Fruit fly (Drosophila melanogaster) whole organism, embryonic: ENCODE results near the gene Spn88Eb.

Experiments used
- ATbp ChIP-seq: fragments of 200-800 bp; sonication (Bioruptor generic); optimal IDR thresholded peaks from 2 replicates; lab custom pipeline; 2017; ENCODE audit warnings: missing biosample characterization, mild to moderate bottlenecking, missing genetic modification characterization, missing genetic modification reagents
- Atf-2 ChIP-seq: fragments of 200-800 bp; sonication (Bioruptor generic); optimal IDR thresholded peaks from 2 replicates; lab custom pipeline; 2016; ENCODE audit warnings: missing biosample characterization, missing genetic modification characterization
- Bteb2 ChIP-seq: fragments of 200-800 bp; sonication (Bioruptor generic); optimal IDR thresholded peaks from 2 replicates; lab custom pipeline; 2016; ENCODE audit warnings: missing biosample characterization, missing genetic modification characterization
- CG12219 ChIP-seq: fragments of 200-800 bp; sonication (Bioruptor generic); optimal IDR thresholded peaks from 3 replicates; lab custom pipeline; 2018; ENCODE audit warnings: missing biosample characterization, mild to moderate bottlenecking, missing genetic modification characterization
- CG12659 ChIP-seq: fragments of 200-800 bp; sonication (Bioruptor generic); optimal IDR thresholded peaks from 3 replicates; lab custom pipeline; 2017; ENCODE audit warnings: mild to moderate bottlenecking, missing biosample characterization, missing genetic modification reagents, missing genetic modification characterization
- CG13775 ChIP-seq: fragments of 200-800 bp; sonication (Bioruptor generic); optimal IDR thresholded peaks from 3 replicates; lab custom pipeline; 2017; ENCODE audit warnings: missing biosample characterization, mild to moderate bottlenecking, missing genetic modification characterization
- CG13894 ChIP-seq: fragments of 200-800 bp; sonication (Bioruptor generic); optimal IDR thresholded peaks from 3 replicates; lab custom pipeline; 2018; ENCODE audit warnings: missing biosample characterization, mild to moderate bottlenecking, missing genetic modification characterization, moderate library complexity
- CG14710 ChIP-seq: fragments of 200-800 bp; sonication (Bioruptor generic); optimal IDR thresholded peaks from 3 replicates; lab custom pipeline; 2019; ENCODE audit warnings: missing biosample characterization, mild to moderate bottlenecking, missing genetic modification characterization, moderate library complexity
- CG14860 ChIP-seq: fragments of 200-800 bp; sonication (Bioruptor generic); IDR thresholded peaks from 3 replicates; pipeline ENCODE4 v1.3.6; 2022; ENCODE audit warnings: missing biosample characterization, missing genetic modification characterization; ENCODE audit not compliant: partially characterized antibody
- CG16815 ChIP-seq: fragments of 200-800 bp; sonication (Bioruptor generic); optimal IDR thresholded peaks from 3 replicates; lab custom pipeline; 2017; ENCODE audit warnings: missing biosample characterization, mild to moderate bottlenecking, missing genetic modification characterization
- CG1792 ChIP-seq: fragments of 200-800 bp; sonication (Bioruptor generic); optimal IDR thresholded peaks from 2 replicates; lab custom pipeline; 2016; ENCODE audit warnings: missing biosample characterization, missing genetic modification characterization
- CG18619 ChIP-seq: fragments of 200-800 bp; sonication (Bioruptor generic); optimal IDR thresholded peaks from 3 replicates; lab custom pipeline; 2017; ENCODE audit warnings: missing biosample characterization, mild to moderate bottlenecking, missing genetic modification characterization
- CG2129 ChIP-seq: fragments of 200-800 bp; sonication (Bioruptor generic); IDR thresholded peaks from 2 replicates; pipeline ENCODE4 v1.3.6; 2022; ENCODE audit warnings: missing biosample characterization, missing genetic modification characterization; ENCODE audit not compliant: partially characterized antibody
- CG2202 ChIP-seq: fragments of 200-800 bp; sonication (Bioruptor generic); optimal IDR thresholded peaks from 2 replicates; lab custom pipeline; 2018; ENCODE audit warnings: missing biosample characterization, mild to moderate bottlenecking, missing genetic modification characterization
- CG31388 ChIP-seq: fragments of 200-800 bp; sonication (Bioruptor generic); optimal IDR thresholded peaks from 2 replicates; lab custom pipeline; 2016; ENCODE audit warnings: missing biosample characterization, missing genetic modification characterization
- CG32532 ChIP-seq: fragments of 200-800 bp; sonication (Bioruptor generic); IDR thresholded peaks from 2 replicates; pipeline ENCODE4 v1.3.6; 2022; ENCODE audit warnings: missing biosample characterization, missing genetic modification characterization
- CG3281 ChIP-seq: fragments of 200-800 bp; sonication (Bioruptor generic); optimal IDR thresholded peaks from 3 replicates; lab custom pipeline; 2017; ENCODE audit warnings: missing biosample characterization, mild to moderate bottlenecking, missing genetic modification characterization
- CG7928 ChIP-seq: fragments of 200-800 bp; sonication (Bioruptor generic); optimal IDR thresholded peaks from 2 replicates; lab custom pipeline; 2017; ENCODE audit warnings: missing biosample characterization, mild to moderate bottlenecking, missing genetic modification characterization
- CG9727 ChIP-seq: fragments of 200-800 bp; sonication (Bioruptor generic); optimal IDR thresholded peaks from 3 replicates; lab custom pipeline; 2017; ENCODE audit warnings: missing biosample characterization, mild to moderate bottlenecking, missing genetic modification characterization
- Deaf1 ChIP-seq: fragments of 200-800 bp; optimal IDR thresholded peaks from 3 replicates; lab custom pipeline; 2019; ENCODE audit warnings: missing biosample characterization, mild to moderate bottlenecking, missing genetic modification characterization, moderate library complexity
- Dp ChIP-seq: fragments of 200-800 bp; sonication (Bioruptor generic); optimal IDR thresholded peaks from 2 replicates; lab custom pipeline; 2018; ENCODE audit warnings: missing biosample characterization, mild to moderate bottlenecking, missing genetic modification characterization, moderate library complexity
- Eip74EF ChIP-seq, 2 experiments: fragments of 200-800 bp in 1 of 2; fragments of >200 bp in 1 of 2; sonication (Bioruptor generic) in 1 of 2; optimal IDR thresholded peaks; 2 replicates each; lab custom pipeline; 2017 to 2019; ENCODE audit warnings: missing biosample characterization in 2 of 2, missing genetic modification characterization in 2 of 2, mild to moderate bottlenecking in 1 of 2, moderate library complexity in 1 of 2
- Fer1 ChIP-seq: fragments of 200-800 bp; sonication (Bioruptor generic); optimal IDR thresholded peaks from 2 replicates; lab custom pipeline; 2017; ENCODE audit warnings: missing biosample characterization, mild to moderate bottlenecking, missing genetic modification characterization
- HmgZ ChIP-seq: fragments of 200-800 bp; sonication (Bioruptor generic); optimal IDR thresholded peaks from 2 replicates; lab custom pipeline; 2018; ENCODE audit warnings: missing biosample characterization, mild to moderate bottlenecking, missing genetic modification characterization
- Hr3 ChIP-seq: fragments of 200-800 bp; sonication (Bioruptor generic); optimal IDR thresholded peaks from 3 replicates; lab custom pipeline; 2016; ENCODE audit warnings: missing biosample characterization, missing genetic modification characterization
- Hr78 ChIP-seq, 2 experiments: fragments of 200-800 bp in 1 of 2; fragments of >200 bp in 1 of 2; sonication (Bioruptor generic) in 1 of 2; optimal IDR thresholded peaks; 2 replicates each; lab custom pipeline; 2017 to 2019; ENCODE audit warnings: missing biosample characterization in 2 of 2, missing genetic modification characterization in 2 of 2, mild to moderate bottlenecking in 1 of 2, moderate library complexity in 1 of 2
- Jarid2 ChIP-seq: fragments of 200-800 bp; sonication (Bioruptor generic); optimal IDR thresholded peaks from 3 replicates; lab custom pipeline; 2017; ENCODE audit warnings: mild to moderate bottlenecking, missing biosample characterization, missing genetic modification reagents, missing genetic modification characterization
- Nf-YA ChIP-seq: fragments of 200-800 bp; sonication (Bioruptor generic); IDR thresholded peaks from 2 replicates; pipeline ENCODE4 v1.3.6; 2022; ENCODE audit warnings: missing biosample characterization, missing genetic modification characterization
- Oaz ChIP-seq: fragments of 200-800 bp; sonication (Bioruptor generic); IDR thresholded peaks from 2 replicates; pipeline ENCODE4 v1.3.6; 2022; ENCODE audit warnings: missing biosample characterization, missing genetic modification characterization
- Poxn ChIP-seq: fragments of 200-800 bp; sonication (Bioruptor generic); IDR thresholded peaks from 2 replicates; pipeline ENCODE4 v1.3.6; 2022; ENCODE audit warnings: missing biosample characterization, missing genetic modification characterization
- Rx ChIP-seq: fragments of 200-800 bp; sonication (Bioruptor generic); IDR thresholded peaks from 2 replicates; pipeline ENCODE4 v1.3.6; 2022; ENCODE audit warnings: missing biosample characterization, missing genetic modification characterization
- Xrp1 ChIP-seq: fragments of 200-800 bp; sonication (Bioruptor generic); IDR thresholded peaks from 2 replicates; pipeline ENCODE4 v1.3.6; 2022; ENCODE audit warnings: missing biosample characterization, missing genetic modification characterization
- ash1 ChIP-seq: fragments of 200-800 bp; sonication (Bioruptor generic); optimal IDR thresholded peaks from 2 replicates; lab custom pipeline; 2018; ENCODE audit warnings: missing biosample characterization, mild to moderate bottlenecking, missing genetic modification characterization
- bab2 ChIP-seq: fragments of 200-800 bp; sonication (Bioruptor generic); optimal IDR thresholded peaks from 2 replicates; lab custom pipeline; 2016; ENCODE audit warnings: missing biosample characterization, missing genetic modification characterization
- cad ChIP-seq: fragments of >200 bp; optimal IDR thresholded peaks from 2 replicates; lab custom pipeline; 2017; ENCODE audit warnings: missing biosample characterization, missing genetic modification characterization
- chinmo ChIP-seq: fragments of 200-800 bp; sonication (Bioruptor generic); IDR thresholded peaks from 4 replicates; pipeline ENCODE4 v1.3.6; 2022; ENCODE audit warnings: missing biosample characterization, missing genetic modification characterization; ENCODE audit not compliant: partially characterized antibody
- da ChIP-seq: fragments of 200-800 bp; sonication (Bioruptor generic); optimal IDR thresholded peaks from 2 replicates; lab custom pipeline; 2016; ENCODE audit warnings: missing biosample characterization, missing genetic modification characterization
- dimm ChIP-seq: fragments of 200-800 bp; sonication (Bioruptor generic); IDR thresholded peaks from 2 replicates; pipeline ENCODE4 v1.3.6; 2022; ENCODE audit warnings: missing biosample characterization, missing genetic modification characterization
- fu2 ChIP-seq: fragments of 200-800 bp; sonication (Bioruptor generic); optimal IDR thresholded peaks from 2 replicates; lab custom pipeline; 2016; ENCODE audit warnings: missing biosample characterization, missing genetic modification characterization
- grau ChIP-seq: fragments of 200-800 bp; optimal IDR thresholded peaks from 3 replicates; lab custom pipeline; 2019; ENCODE audit warnings: missing biosample characterization, mild to moderate bottlenecking, missing genetic modification characterization, moderate library complexity
- org-1 ChIP-seq: fragments of 200-800 bp; sonication (Bioruptor generic); optimal IDR thresholded peaks from 2 replicates; lab custom pipeline; 2017; ENCODE audit warnings: missing biosample characterization, missing genetic modification characterization
- sens-2 ChIP-seq: fragments of 200-800 bp; sonication (Bioruptor generic); IDR thresholded peaks from 2 replicates; pipeline ENCODE4 v1.3.6; 2022; ENCODE audit warnings: missing biosample characterization, missing genetic modification characterization
- stwl ChIP-seq: fragments of 200-800 bp; sonication (Bioruptor generic); optimal IDR thresholded peaks from 3 replicates; lab custom pipeline; 2018; ENCODE audit warnings: missing biosample characterization, mild to moderate bottlenecking, missing genetic modification characterization, moderate library complexity
- trh ChIP-seq: fragments of 200-800 bp; sonication (Bioruptor generic); optimal IDR thresholded peaks from 2 replicates; lab custom pipeline; 2016; ENCODE audit warnings: missing biosample characterization, missing genetic modification characterization
- ttk ChIP-seq: fragments of 200-800 bp; sonication (Bioruptor generic); IDR thresholded peaks from 2 replicates; pipeline ENCODE4 v2.1.2; 2022; ENCODE audit warnings: missing biosample characterization, missing genetic modification characterization
- twi ChIP-seq: fragments of 200-800 bp; optimal IDR thresholded peaks from 2 replicates; lab custom pipeline; 2019; ENCODE audit warnings: missing biosample characterization, mild to moderate bottlenecking, missing genetic modification characterization, moderate library complexity
- unpg ChIP-seq: fragments of 200-800 bp; sonication (Bioruptor generic); optimal IDR thresholded peaks from 3 replicates; lab custom pipeline; 2018; ENCODE audit warnings: missing biosample characterization, mild to moderate bottlenecking, missing genetic modification characterization, moderate library complexity
- usp ChIP-seq: fragments of >200 bp; optimal IDR thresholded peaks from 2 replicates; lab custom pipeline; 2017; ENCODE audit warnings: missing biosample characterization, missing genetic modification characterization

The Spn88Eb gene

DNA sequence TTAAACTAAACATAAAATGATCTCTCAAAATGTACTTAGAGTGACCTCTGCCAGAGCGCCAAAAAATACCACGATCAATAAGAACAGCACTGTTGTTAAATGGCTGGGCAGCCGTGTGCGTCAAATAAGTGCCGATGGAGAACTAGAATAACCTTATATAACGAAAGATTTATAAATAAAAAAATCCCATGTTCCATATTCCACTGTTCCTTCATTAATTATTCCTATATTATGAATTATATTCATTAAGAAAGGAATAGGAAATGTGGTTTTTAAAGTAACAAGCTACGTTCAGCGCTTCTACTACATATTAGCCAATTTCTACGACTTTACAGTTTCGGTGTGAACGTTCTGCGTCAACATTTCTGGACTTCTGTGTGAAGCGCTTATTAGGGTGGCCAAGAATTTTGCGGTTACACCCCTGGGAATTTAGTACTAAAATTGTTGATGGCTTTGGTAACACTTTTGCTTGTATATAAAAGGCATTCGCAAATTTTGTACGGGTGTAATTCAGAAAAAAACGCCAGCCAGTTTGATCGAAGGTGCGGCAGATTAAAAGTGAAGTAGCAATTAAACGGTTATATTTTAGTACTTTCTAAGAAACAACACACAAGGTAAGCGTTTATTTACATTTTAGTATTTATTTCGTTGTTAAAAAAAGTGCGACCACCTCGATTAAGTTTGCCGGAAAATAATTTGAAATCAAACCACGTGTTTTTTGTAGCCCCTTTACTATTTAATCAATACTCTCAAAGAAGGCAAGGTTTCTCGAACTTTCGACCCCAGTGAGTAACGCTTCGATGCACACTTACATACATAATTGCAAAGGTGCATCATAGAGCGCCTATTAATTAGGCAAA is 33.9 kb upstream of the Spn88Eb start, which contains the start of the genes tefu and Hsc70-4 (continued):
- TF ChIP-seq chinmo (GFP tag; lab: Robert Waterston, UW), result peak; percentile 63; the same call in 1 of the 4 replicates
- TF ChIP-seq usp (GFP tag; lab: Kevin White, UChicago), result no peak
- TF ChIP-seq CG14710, result peak; percentile 92
- peak; percentile 61 for TF ChIP-seq Bteb2
- peak; percentile 74 for TF ChIP-seq CG9727 (GFP tag; lab: Kevin White, UChicago)
- TF ChIP-seq Atf-2 (GFP tag; lab: Kevin White, UChicago), result peak; percentile 63
- peak; percentile 69 for TF ChIP-seq Dp
- TF ChIP-seq CG13894, result peak; percentile 76
- TF ChIP-seq sens-2 (GFP tag; lab: Robert Waterston, UW), result no peak
- peak; percentile 81 for TF ChIP-seq CG16815 (GFP tag; lab: Kevin White, UChicago)
- TF ChIP-seq ttk, result peak; percentile 87
- no peak for TF ChIP-seq cad (GFP tag; lab: Kevin White, UChicago)
- TF ChIP-seq fu2 (GFP tag; lab: Kevin White, UChicago), result peak; percentile 48
- peak; percentile 60; the same call in 1 of the 2 replicates for TF ChIP-seq Oaz (GFP tag; lab: Robert Waterston, UW)
- TF ChIP-seq da (GFP tag; lab: Kevin White, UChicago), result no peak
- no peak for TF ChIP-seq ash1
- peak; percentile 14 for TF ChIP-seq trh (GFP tag; lab: Kevin White, UChicago)
- TF ChIP-seq CG14860, result no peak
- TF ChIP-seq Rx (GFP tag; lab: Robert Waterston, UW), result peak; percentile 68
- TF ChIP-seq Poxn, result no peak; the same call in 1 of the 2 replicates
- TF ChIP-seq Xrp1 (GFP tag; lab: Robert Waterston, UW), result peak; percentile 70
- peak in 1 of 2 experiments; percentile 82 for TF ChIP-seq Eip74EF (GFP tag; optimal IDR thresholded peaks at IDR 0.05; lab: Kevin White, UChicago)
- peak; percentile 55 for TF ChIP-seq CG1792 (GFP tag; lab: Kevin White, UChicago)
- TF ChIP-seq Hr78 (GFP tag; optimal IDR thresholded peaks at IDR 0.05; lab: Kevin White, UChicago), result peak in 1 of 2 experiments; percentile 77
- TF ChIP-seq Hr3 (GFP tag; lab: Kevin White, UChicago), result peak; percentile 81
- TF ChIP-seq Fer1, result peak; percentile 22
- no peak for TF ChIP-seq CG31388 (GFP tag; lab: Kevin White, UChicago)
- TF ChIP-seq CG2129 (GFP tag; lab: Robert Waterston, UW), result no peak
- TF ChIP-seq ATbp (GFP tag; lab: Kevin White, UChicago), result peak; percentile 31
- TF ChIP-seq HmgZ, result peak; percentile 64
- peak; percentile 80 for TF ChIP-seq CG12659
- TF ChIP-seq bab2 (GFP tag; lab: Kevin White, UChicago), result peak; percentile 55
- TF ChIP-seq CG32532 (GFP tag; lab: Robert Waterston, UW), result peak; percentile 80
- TF ChIP-seq dimm (GFP tag; lab: Robert Waterston, UW), result peak; percentile 32; the same call in 1 of the 2 replicates
- TF ChIP-seq org-1 (GFP tag; lab: Kevin White, UChicago), result no peak
- peak; percentile 70 for TF ChIP-seq stwl
- no peak for TF ChIP-seq Deaf1 (tag; lab: Kevin White, UChicago)
- TF ChIP-seq unpg (GFP tag; lab: Kevin White, UChicago), result peak; percentile 62
- TF ChIP-seq Nf-YA (GFP tag; lab: Robert Waterston, UW), result peak; percentile 52; the same call in 1 of the 2 replicates
- TF ChIP-seq CG3281 (GFP tag; lab: Kevin White, UChicago), result peak; percentile 44
- TF ChIP-seq CG18619 (GFP tag; lab: Kevin White, UChicago), result peak; percentile 76
- TF ChIP-seq Jarid2, result no peak
- peak; percentile 61 for TF ChIP-seq twi (tag; lab: Kevin White, UChicago)
- peak; percentile 75 for TF ChIP-seq CG7928 (GFP tag; lab: Kevin White, UChicago)
- TF ChIP-seq CG13775 (GFP tag; lab: Kevin White, UChicago), result peak; percentile 81
- peak; percentile 40 for TF ChIP-seq CG2202 (tag; lab: Kevin White, UChicago)
- TF ChIP-seq CG12219, result peak; percentile 8
- TF ChIP-seq grau (tag; lab: Kevin White, UChicago), result peak; percentile 80
